Fruit fly (Drosophila melanogaster) whole organism, embryonic: ENCODE measurements around the gene Catsup.

ENCODE experiments used
- CG10209 ChIP-seq: fragments of 200-800 bp; sonication (Bioruptor generic); optimal IDR thresholded peaks from 3 replicates; lab custom pipeline; 2017; ENCODE audit warnings: missing biosample characterization, mild to moderate bottlenecking, missing genetic modification characterization, missing genetic modification reagents
- CG11247 ChIP-seq: fragments of 200-800 bp; sonication (Bioruptor generic); IDR thresholded peaks from 2 replicates; pipeline ENCODE4 v1.3.6; 2022; ENCODE audit warnings: missing biosample characterization, missing genetic modification characterization
- CG12155 ChIP-seq: fragments of 200-800 bp; sonication (Bioruptor generic); optimal IDR thresholded peaks from 3 replicates; lab custom pipeline; 2016; ENCODE audit warnings: missing biosample characterization, missing genetic modification characterization
- CG15011 ChIP-seq: fragments of 200-800 bp; sonication (Bioruptor generic); optimal IDR thresholded peaks from 3 replicates; lab custom pipeline; 2018; ENCODE audit warnings: missing biosample characterization, mild to moderate bottlenecking, missing genetic modification characterization
- CG18764 ChIP-seq: fragments of 200-800 bp; sonication (Bioruptor generic); optimal IDR thresholded peaks from 3 replicates; lab custom pipeline; 2016; ENCODE audit warnings: missing biosample characterization, missing genetic modification characterization
- CG2199 ChIP-seq: fragments of 200-800 bp; sonication (Bioruptor generic); IDR thresholded peaks from 3 replicates; pipeline ENCODE4 v1.3.6; 2022; ENCODE audit warnings: missing biosample characterization, missing genetic modification characterization
- CG31388 ChIP-seq: fragments of 200-800 bp; sonication (Bioruptor generic); optimal IDR thresholded peaks from 2 replicates; lab custom pipeline; 2016; ENCODE audit warnings: missing biosample characterization, missing genetic modification characterization
- CG31441 ChIP-seq: fragments of 200-800 bp; sonication (Bioruptor generic); IDR thresholded peaks from 2 replicates; pipeline ENCODE4 v1.3.6; 2022; ENCODE audit warnings: missing biosample characterization, missing genetic modification characterization
- CG3281 ChIP-seq: fragments of 200-800 bp; sonication (Bioruptor generic); optimal IDR thresholded peaks from 3 replicates; lab custom pipeline; 2017; ENCODE audit warnings: missing biosample characterization, mild to moderate bottlenecking, missing genetic modification characterization
- CG34224 ChIP-seq: fragments of 200-800 bp; sonication (Bioruptor generic); IDR thresholded peaks from 3 replicates; pipeline ENCODE4 v1.3.6; 2022; ENCODE audit warnings: missing biosample characterization, missing genetic modification characterization; ENCODE audit not compliant: partially characterized antibody
- CG4404 ChIP-seq: fragments of 200-800 bp; sonication (Bioruptor generic); IDR thresholded peaks from 2 replicates; pipeline ENCODE4 v1.3.6; 2022; ENCODE audit warnings: missing biosample characterization, missing genetic modification characterization
- CG6654 ChIP-seq: fragments of 200-800 bp; sonication (Bioruptor generic); optimal IDR thresholded peaks from 2 replicates; lab custom pipeline; 2017; ENCODE audit warnings: missing biosample characterization, mild to moderate bottlenecking, missing genetic modification characterization
- CG7556 ChIP-seq: fragments of 200-800 bp; sonication (Bioruptor generic); optimal IDR thresholded peaks from 2 replicates; lab custom pipeline; 2017; ENCODE audit warnings: missing biosample characterization, mild to moderate bottlenecking, missing genetic modification characterization
- CG9215 ChIP-seq: fragments of 200-800 bp; sonication (Bioruptor generic); IDR thresholded peaks from 2 replicates; pipeline ENCODE4 v1.3.6; 2022; ENCODE audit warnings: missing biosample characterization, missing genetic modification characterization
- CTCF ChIP-seq: fragments of 200-800 bp; sonication (Bioruptor generic); optimal IDR thresholded peaks from 2 replicates; lab custom pipeline; 2017; ENCODE audit warnings: missing biosample characterization, mild to moderate bottlenecking, missing genetic modification characterization, moderate library complexity
- CkIIα-i1 ChIP-seq: fragments of 200-800 bp; sonication (Bioruptor generic); IDR thresholded peaks from 2 replicates; pipeline ENCODE4 v1.3.6; 2022; ENCODE audit warnings: missing biosample characterization, missing genetic modification characterization
- D19B ChIP-seq: fragments of 200-800 bp; sonication (Bioruptor generic); optimal IDR thresholded peaks from 2 replicates; lab custom pipeline; 2017; ENCODE audit warnings: missing biosample characterization, mild to moderate bottlenecking, missing genetic modification characterization
- Dll ChIP-seq: fragments of 200-800 bp; sonication (Bioruptor generic); IDR thresholded peaks from 4 replicates; pipeline ENCODE4 v1.3.6; 2022; ENCODE audit warnings: missing biosample characterization, missing genetic modification characterization; ENCODE audit not compliant: partially characterized antibody
- Elba2 ChIP-seq: fragments of 200-800 bp; sonication (Bioruptor generic); optimal IDR thresholded peaks from 3 replicates; lab custom pipeline; 2016; ENCODE audit warnings: missing biosample characterization, missing genetic modification characterization
- Gug ChIP-seq: fragments of 200-800 bp; sonication (Bioruptor generic); IDR thresholded peaks from 4 replicates; pipeline ENCODE4 v1.3.6; 2022; ENCODE audit warnings: missing biosample characterization, missing genetic modification characterization
- Hey ChIP-seq: fragments of 200-800 bp; sonication (Bioruptor generic); optimal IDR thresholded peaks from 3 replicates; lab custom pipeline; 2018; ENCODE audit warnings: missing biosample characterization, mild to moderate bottlenecking, missing genetic modification characterization
- Hr78 ChIP-seq, 2 experiments: fragments of 200-800 bp in 1 of 2; fragments of >200 bp in 1 of 2; sonication (Bioruptor generic) in 1 of 2; optimal IDR thresholded peaks; 2 replicates each; lab custom pipeline; 2017 to 2019; ENCODE audit warnings: missing biosample characterization in 2 of 2, missing genetic modification characterization in 2 of 2, mild to moderate bottlenecking in 1 of 2, moderate library complexity in 1 of 2
- Lhr ChIP-seq: fragments of 200-800 bp; sonication (Bioruptor generic); optimal IDR thresholded peaks from 3 replicates; lab custom pipeline; 2017; ENCODE audit warnings: mild to moderate bottlenecking, missing biosample characterization, missing genetic modification reagents, missing genetic modification characterization
- Nf-YA ChIP-seq: fragments of 200-800 bp; sonication (Bioruptor generic); IDR thresholded peaks from 2 replicates; pipeline ENCODE4 v1.3.6; 2022; ENCODE audit warnings: missing biosample characterization, missing genetic modification characterization
- Spps ChIP-seq: fragments of 200-800 bp; sonication (Bioruptor generic); optimal IDR thresholded peaks from 2 replicates; lab custom pipeline; 2018; ENCODE audit warnings: missing biosample characterization, mild to moderate bottlenecking, missing genetic modification characterization
- Sry-β ChIP-seq: fragments of 200-800 bp; sonication (Bioruptor generic); optimal IDR thresholded peaks from 2 replicates; lab custom pipeline; 2018; ENCODE audit warnings: missing biosample characterization, mild to moderate bottlenecking, missing genetic modification characterization, moderate library complexity
- Sry-δ ChIP-seq: fragments of 200-800 bp; sonication (Bioruptor generic); optimal IDR thresholded peaks from 2 replicates; lab custom pipeline; 2016; ENCODE audit warnings: missing biosample characterization, missing genetic modification characterization
- TFAM ChIP-seq: fragments of 200-800 bp; sonication (Bioruptor generic); optimal IDR thresholded peaks from 2 replicates; lab custom pipeline; 2017; ENCODE audit warnings: missing biosample characterization, missing genetic modification characterization, inconsistent platforms
- az2 ChIP-seq: fragments of 200-800 bp; sonication (Bioruptor generic); optimal IDR thresholded peaks from 3 replicates; lab custom pipeline; 2016; ENCODE audit warnings: missing biosample characterization, missing genetic modification characterization
- cato ChIP-seq: fragments of 200-800 bp; sonication (Bioruptor generic); optimal IDR thresholded peaks from 2 replicates; lab custom pipeline; 2016; ENCODE audit warnings: missing biosample characterization, missing genetic modification characterization, borderline replicate concordance
- ci ChIP-seq: fragments of 200-800 bp; sonication (Bioruptor generic); IDR thresholded peaks from 3 replicates; pipeline ENCODE4 v1.3.6; 2022; ENCODE audit warnings: missing biosample characterization, missing genetic modification characterization
- danr ChIP-seq: fragments of 200-800 bp; sonication (Bioruptor generic); IDR thresholded peaks from 2 replicates; pipeline ENCODE4 v1.3.6; 2022; ENCODE audit warnings: missing biosample characterization, missing genetic modification characterization
- dm ChIP-seq: fragments of 200-800 bp; sonication (Bioruptor generic); optimal IDR thresholded peaks from 3 replicates; lab custom pipeline; 2016; ENCODE audit warnings: missing biosample characterization, missing genetic modification characterization
- fru ChIP-seq: fragments of >200 bp; optimal IDR thresholded peaks from 2 replicates; lab custom pipeline; 2017
- gfzf ChIP-seq: fragments of 200-800 bp; sonication (Bioruptor generic); optimal IDR thresholded peaks from 2 replicates; lab custom pipeline; 2016; ENCODE audit warnings: missing biosample characterization, mild to moderate bottlenecking, missing genetic modification characterization, moderate library complexity
- grau ChIP-seq: fragments of 200-800 bp; optimal IDR thresholded peaks from 3 replicates; lab custom pipeline; 2019; ENCODE audit warnings: missing biosample characterization, mild to moderate bottlenecking, missing genetic modification characterization, moderate library complexity
- gro ChIP-seq: fragments of 200-800 bp; sonication (Bioruptor generic); optimal IDR thresholded peaks from 2 replicates; lab custom pipeline; 2016; ENCODE audit warnings: missing biosample characterization, missing genetic modification characterization
- ham ChIP-seq: fragments of 200-800 bp; sonication (Bioruptor generic); IDR thresholded peaks from 2 replicates; pipeline ENCODE4 v1.3.6; 2022; ENCODE audit warnings: missing biosample characterization, missing genetic modification characterization
- insv ChIP-seq, 2 experiments: fragments of 200-800 bp; sonication (Bioruptor generic); optimal IDR thresholded peaks; 3 replicates each; lab custom pipeline; 2016 to 2018; ENCODE audit warnings: missing biosample characterization in 2 of 2, missing genetic modification characterization in 2 of 2
- jing ChIP-seq: fragments of 200-800 bp; sonication (Bioruptor generic); optimal IDR thresholded peaks from 2 replicates; lab custom pipeline; 2018; ENCODE audit warnings: missing biosample characterization, mild to moderate bottlenecking, missing genetic modification characterization
- kah ChIP-seq: fragments of 200-800 bp; sonication (Bioruptor generic); optimal IDR thresholded peaks from 2 replicates; lab custom pipeline; 2018; ENCODE audit warnings: missing biosample characterization, mild to moderate bottlenecking, missing genetic modification characterization
- oc ChIP-seq: fragments of 200-800 bp; sonication (Bioruptor generic); optimal IDR thresholded peaks from 2 replicates; lab custom pipeline; 2018; ENCODE audit warnings: missing biosample characterization, mild to moderate bottlenecking, missing genetic modification characterization, moderate library complexity
- org-1 ChIP-seq: fragments of 200-800 bp; sonication (Bioruptor generic); optimal IDR thresholded peaks from 2 replicates; lab custom pipeline; 2017; ENCODE audit warnings: missing biosample characterization, missing genetic modification characterization
- pan ChIP-seq, 4 experiments: fragments of >200 bp in 3 of 4; fragments of 200-800 bp in 1 of 4; sonication (Bioruptor generic) in 1 of 4; optimal IDR thresholded peaks in 3 of 4; IDR thresholded peaks in 1 of 4; 2 replicates each; pipeline versions ENCODE4 v1.3.6 to Lab custom; 2017 to 2022; ENCODE audit warnings: missing biosample characterization in 2 of 4, missing genetic modification characterization in 2 of 4, mixed read lengths in 1 of 4
- pfk ChIP-seq: fragments of 200-800 bp; sonication (Bioruptor generic); optimal IDR thresholded peaks from 2 replicates; lab custom pipeline; 2018; ENCODE audit warnings: missing biosample characterization, mild to moderate bottlenecking, missing genetic modification characterization, moderate library complexity
- sd ChIP-seq: fragments of 200-800 bp; sonication (Bioruptor generic); optimal IDR thresholded peaks from 3 replicates; lab custom pipeline; 2018; ENCODE audit warnings: missing biosample characterization, mild to moderate bottlenecking, missing genetic modification characterization, moderate library complexity
- seq ChIP-seq: fragments of 200-800 bp; sonication (Bioruptor generic); IDR thresholded peaks from 2 replicates; pipeline ENCODE4 v1.3.6; 2022; ENCODE audit warnings: missing biosample characterization, missing genetic modification characterization
- sob ChIP-seq: fragments of 200-800 bp; sonication (Bioruptor generic); IDR thresholded peaks from 2 replicates; pipeline ENCODE4 v1.3.6; 2022; ENCODE audit warnings: missing biosample characterization, missing genetic modification characterization
- ttk ChIP-seq: fragments of 200-800 bp; sonication (Bioruptor generic); IDR thresholded peaks from 2 replicates; pipeline ENCODE4 v2.1.2; 2022; ENCODE audit warnings: missing biosample characterization, missing genetic modification characterization
- unc-4 ChIP-seq: fragments of 200-800 bp; sonication (Bioruptor generic); IDR thresholded peaks from 2 replicates; pipeline ENCODE4 v1.3.6; 2022; ENCODE audit warnings: missing biosample characterization, missing genetic modification characterization; ENCODE audit not compliant: partially characterized antibody

Catsup gene

DNA sequence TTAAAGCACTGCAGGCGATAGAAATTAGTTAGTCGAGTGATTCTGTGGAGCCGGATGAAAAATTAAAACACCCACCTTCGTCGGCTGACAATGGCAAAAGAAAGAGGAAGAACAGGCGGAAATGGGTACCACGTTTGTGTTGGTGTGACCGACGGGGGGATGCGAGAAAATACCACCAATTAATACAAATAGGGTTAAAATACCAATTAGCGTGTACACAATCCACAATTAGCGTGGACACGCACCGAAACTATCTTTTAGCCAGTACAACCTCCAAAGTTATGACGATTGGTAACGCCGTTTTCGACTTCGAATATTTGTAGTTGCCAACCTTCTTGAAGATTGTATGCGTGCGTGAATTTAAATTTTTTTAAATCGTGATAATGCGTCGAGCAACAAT, 32.5 kb upstream of the Catsup start, which contains the start of gene RpL30 (continued):
- TF ChIP-seq CG4404 (peak; percentile 52; the same call in 1 of the 2 replicates), Nf-YA (GFP tag; lab: Robert Waterston, UW) (peak; percentile 79; the same call in 1 of the 2 replicates), ttk (GFP tag; lab: Robert Waterston, UW) (peak; percentile 74), pfk (GFP tag; lab: Kevin White, UChicago) (peak; percentile 83), TFAM (peak; percentile 69), pan (optimal IDR thresholded peaks at IDR 0.05; lab: Kevin White, UChicago) (no peak), pan (GFP tag; optimal IDR thresholded peaks at IDR 0.05 in 1 of 2, IDR thresholded peaks at IDR 0.05 in 1 of 2) (peak in 1 of 2 experiments; percentile 85), CG12155 (peak; percentile 68), kah (GFP tag; lab: Kevin White, UChicago) (peak; percentile 88), gfzf (GFP tag; lab: Kevin White, UChicago) (peak; percentile 100), oc (tag; lab: Kevin White, UChicago) (peak; percentile 75), CG2199 (GFP tag; lab: Robert Waterston, UW) (peak; percentile 86), Dll (GFP tag; lab: Robert Waterston, UW) (peak; percentile 74; the same call in 3 of the 4 replicates), CG18764 (GFP tag; lab: Kevin White, UChicago) (peak; percentile 86), Gug (peak; percentile 49; the same call in 3 of the 4 replicates), danr (GFP tag; lab: Robert Waterston, UW) (0 out of 2 replicates have a peak, but pooled peaks have one; percentile 27), CG15011 (GFP tag; lab: Kevin White, UChicago) (peak; percentile 89), Hey (peak; percentile 84), CG31388 (GFP tag; lab: Kevin White, UChicago) (peak; percentile 33), CTCF (GFP tag; lab: Kevin White, UChicago) (peak; percentile 72), Lhr (GFP tag; lab: Kevin White, UChicago) (peak; percentile 99), CG3281 (GFP tag; lab: Kevin White, UChicago) (peak; percentile 93), sd (tag; lab: Kevin White, UChicago) (peak; percentile 88), Sry-β (GFP tag; lab: Kevin White, UChicago) (peak; percentile 61), CG34224 (0 out of 3 replicates have a peak, but pooled peaks have one; percentile 55), CkIIα-i1 (GFP tag; lab: Robert Waterston, UW) (0 out of 2 replicates have a peak, but pooled peaks have one; percentile 52), insv (GFP tag; optimal IDR thresholded peaks at IDR 0.05; lab: Kevin White, UChicago) (peak in 1 of 2 experiments; percentile 84), unc-4 (peak; percentile 68), Elba2 (GFP tag; lab: Kevin White, UChicago) (peak; percentile 70), gro (GFP tag; lab: Kevin White, UChicago) (peak; percentile 90), CG7556 (GFP tag; lab: Kevin White, UChicago) (peak; percentile 82), org-1 (peak; percentile 94), CG6654 (GFP tag; lab: Kevin White, UChicago) (peak; percentile 63), dm (GFP tag; lab: Kevin White, UChicago) (peak; percentile 100), Sry-δ (GFP tag; lab: Kevin White, UChicago) (peak; percentile 82), az2 (GFP tag; lab: Kevin White, UChicago) (peak; percentile 79), CG10209 (GFP tag; lab: Kevin White, UChicago) (peak; percentile 95), ham (GFP tag; lab: Robert Waterston, UW) (peak; percentile 83; the same call in 1 of the 2 replicates), seq (GFP tag; lab: Robert Waterston, UW) (peak; percentile 90), Spps (tag; lab: Kevin White, UChicago) (peak; percentile 80), sob (GFP tag; lab: Robert Waterston, UW) (peak; percentile 93), cato (GFP tag; lab: Kevin White, UChicago) (peak; percentile 9), ci (GFP tag; lab: Robert Waterston, UW) (peak; percentile 99), D19B (GFP tag; lab: Kevin White, UChicago) (peak; percentile 42), fru (lab: Kevin White, UChicago) (no peak), CG9215 (GFP tag; lab: Robert Waterston, UW) (peak; percentile 60), Hr78 (GFP tag; optimal IDR thresholded peaks at IDR 0.05; lab: Kevin White, UChicago) (no peak), CG11247 (GFP tag; lab: Robert Waterston, UW) (peak; percentile 81), jing (GFP tag; lab: Kevin White, UChicago) (peak; percentile 66), CG31441 (GFP tag; lab: Robert Waterston, UW) (peak; percentile 90), grau (peak; percentile 80)
